ENCODE assay signal across 2 worm cellular contexts in genomic region chrV:15092666-15093065, ce11.
TF ChIP-seq lines count a peak whose summit lies in the region.

TSS of gene txt-12 (plus strand) at chrV:15092966.

TF ChIP-seq in whole organism, L1 larva, 84 proteins besides CTCF, POLR2A, EP300 and RAD21:
- no peak for TF ChIP-seq ceh-63 (GFP tag; optimal IDR thresholded peaks at IDR 0.05; lab: Kevin White, UChicago)
- TF ChIP-seq nhr-28 (tag; optimal IDR thresholded peaks at IDR 0.05; lab: Kevin White, UChicago), result no peak
- peak; percentile 14 for TF ChIP-seq nhr-77 (tag; optimal IDR thresholded peaks at IDR 0.05; lab: Kevin White, UChicago)
- no peak for TF ChIP-seq nhr-237 (tag; optimal IDR thresholded peaks at IDR 0.05; lab: Kevin White, UChicago)
- TF ChIP-seq elt-2 (tag; optimal IDR thresholded peaks at IDR 0.05; lab: Kevin White, UChicago), result no peak
- no peak for TF ChIP-seq Y116A8C.19 (tag; optimal IDR thresholded peaks at IDR 0.05; lab: Kevin White, UChicago; ENCODE audit: borderline replicate concordance)
- TF ChIP-seq hlh-17 (GFP tag; optimal IDR thresholded peaks at IDR 0.05; lab: Kevin White, UChicago; ENCODE audit: borderline replicate concordance), result no peak
- TF ChIP-seq nhr-19 (GFP tag; conservative IDR thresholded peaks at IDR 0.05; lab: Robert Waterston, UW), result no peak

TF ChIP-seq in whole organism, L3 larva, 47 proteins besides CTCF, POLR2A, EP300 and RAD21:
- no peak for TF ChIP-seq nhr-76 (tag; optimal IDR thresholded peaks at IDR 0.05; lab: Kevin White, UChicago)
- no peak for TF ChIP-seq nhr-25 (tag; optimal IDR thresholded peaks at IDR 0.05; lab: Kevin White, UChicago)
- no peak for TF ChIP-seq zag-1 (tag; optimal IDR thresholded peaks at IDR 0.05; lab: Kevin White, UChicago)
- TF ChIP-seq pha-4 (tag; optimal IDR thresholded peaks at IDR 0.05; lab: Kevin White, UChicago), result peak; percentile 77
- TF ChIP-seq ztf-4 (tag; optimal IDR thresholded peaks at IDR 0.05; lab: Kevin White, UChicago), result no peak

Comparison
In these comparisons a context has a peak if more than half of its experiments do, and no peak if none do; other contexts are left out.
1. Of the 26 proteins assayed by ChIP-seq in both whole organism, L1 larva and whole organism, L3 larva: peak only in whole organism, L1 larva: nhr-77; only in whole organism, L3 larva: none; in both: none; in neither: 25.